Fruit fly (Drosophila melanogaster): ENCODE results near the gene CG32454.

CG32454 gene

DNA sequence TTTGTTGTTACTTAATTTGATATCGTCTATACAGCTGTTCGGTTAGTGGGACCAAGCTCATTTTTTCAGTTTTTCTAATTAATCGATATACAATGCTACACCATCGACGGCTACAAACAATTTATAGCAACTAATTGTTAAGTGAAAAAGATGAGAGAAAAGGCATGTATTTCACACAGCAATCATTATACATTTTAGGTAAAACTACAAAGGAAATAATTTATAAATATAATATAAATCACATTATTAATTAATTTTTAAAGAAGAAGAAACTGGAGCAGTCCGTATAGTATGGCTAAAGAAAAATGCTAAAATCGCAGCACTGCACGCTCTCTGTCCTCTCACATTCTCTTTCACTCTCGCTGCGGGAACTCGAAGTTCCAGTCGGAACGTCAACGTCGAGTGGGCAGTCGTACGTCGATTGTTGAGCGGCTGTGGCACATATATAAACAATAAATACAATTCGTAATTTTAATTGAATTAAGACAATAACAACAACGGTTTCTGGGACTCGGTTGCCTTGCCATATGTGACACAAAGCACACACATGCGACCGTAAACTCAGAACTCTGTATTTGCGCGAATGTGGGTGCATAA is 1.7 kb upstream of the CG32454 start, which contains the start of the genes CG14450 and CG11367:
Gene CG14450 (minus strand): TSS at position 51 of the 597 bp plus-strand sequence.
Gene CG11367 (plus strand): TSS at position 373 of the 597 bp plus-strand sequence.
- TF ChIP-seq Ets98B (GFP tag; IDR thresholded peaks at IDR 0.05) (peak; percentile 26; the same call in 1 of the 2 replicates), CG8159 (tag; optimal IDR thresholded peaks at IDR 0.05) (no peak), Pif1A (GFP tag; optimal IDR thresholded peaks at IDR 0.05) (no peak), CG13204 (GFP tag; optimal IDR thresholded peaks at IDR 0.05) (peak; percentile 67), CG12605 (GFP tag; IDR thresholded peaks at IDR 0.05) (0 out of 2 replicates have a peak, but pooled peaks have one; percentile 34), EcR (GFP tag; optimal IDR thresholded peaks at IDR 0.05) (peak; percentile 18), Pif1B (GFP tag; optimal IDR thresholded peaks at IDR 0.05) (peak; percentile 55), CG4496 (GFP tag; IDR thresholded peaks at IDR 0.05) (0 out of 3 replicates have a peak, but pooled peaks have one; percentile 19)

DNA sequence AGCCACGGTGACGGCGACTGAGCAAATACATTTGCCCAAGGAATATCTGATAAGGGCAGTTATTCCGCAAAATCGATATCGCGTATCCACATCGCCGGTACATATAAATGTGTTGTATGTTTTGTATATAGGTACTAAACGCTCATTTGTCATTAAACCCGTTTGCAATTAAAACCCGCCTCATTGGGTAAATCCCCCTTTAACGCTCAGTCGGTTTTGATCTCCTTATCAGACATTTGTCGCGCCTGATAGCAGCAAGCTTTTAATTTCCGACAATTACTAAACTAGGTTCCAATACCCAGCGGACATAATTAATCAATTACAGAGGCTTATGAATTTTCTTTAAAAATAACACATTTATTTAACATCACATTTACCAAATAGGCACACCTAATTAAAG is 1.8 kb downstream of the CG32454 start:
- no peak for TF ChIP-seq CG8301 (tag; optimal IDR thresholded peaks at IDR 0.05)
- TF ChIP-seq CG13204 (GFP tag; optimal IDR thresholded peaks at IDR 0.05): no peak
- no peak for TF ChIP-seq Pif1B (GFP tag; optimal IDR thresholded peaks at IDR 0.05)
- TF ChIP-seq CG32121 (GFP tag; IDR thresholded peaks at IDR 0.05): no peak
- TF ChIP-seq CG34367 (tag; optimal IDR thresholded peaks at IDR 0.05): no peak
- no peak for TF ChIP-seq CG17806 (tag; optimal IDR thresholded peaks at IDR 0.05)
- no peak for TF ChIP-seq Ets98B (GFP tag; IDR thresholded peaks at IDR 0.05)
- no peak for TF ChIP-seq Snoo (tag; optimal IDR thresholded peaks at IDR 0.05)
- no peak for TF ChIP-seq CG9948 (tag; optimal IDR thresholded peaks at IDR 0.05)
- no peak for TF ChIP-seq fd96Ca (GFP tag; IDR thresholded peaks at IDR 0.05)
- TF ChIP-seq CG8159 (tag; optimal IDR thresholded peaks at IDR 0.05): no peak
- no peak for TF ChIP-seq gl (tag; optimal IDR thresholded peaks at IDR 0.05)
- no peak for TF ChIP-seq EcR (GFP tag; optimal IDR thresholded peaks at IDR 0.05)
- TF ChIP-seq CG10348 (GFP tag; IDR thresholded peaks at IDR 0.05): no peak

DNA sequence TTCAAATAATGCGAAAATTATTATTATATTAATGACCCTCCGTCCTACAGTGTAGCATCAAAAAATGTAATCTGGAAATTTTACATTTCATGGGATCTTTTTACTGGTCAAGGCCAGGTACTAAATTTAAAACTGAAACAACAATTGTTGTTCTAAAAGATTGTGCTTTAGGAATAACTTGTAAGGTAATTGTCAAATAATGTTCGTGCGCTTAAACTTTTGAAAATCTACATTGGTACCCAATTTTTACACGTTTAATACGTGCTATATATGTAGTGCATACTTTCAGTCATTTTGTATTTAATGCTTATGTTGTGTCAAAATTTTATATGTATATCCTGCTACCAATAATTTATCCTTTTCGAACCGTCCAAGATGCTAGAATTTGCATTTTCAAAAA is 4.0 kb downstream of the CG32454 start:
- no peak for TF ChIP-seq rn (GFP tag; IDR thresholded peaks at IDR 0.05)
- no peak for TF ChIP-seq Pif1B (GFP tag; optimal IDR thresholded peaks at IDR 0.05)
- no peak for TF ChIP-seq CG32121 (GFP tag; IDR thresholded peaks at IDR 0.05)

DNA sequence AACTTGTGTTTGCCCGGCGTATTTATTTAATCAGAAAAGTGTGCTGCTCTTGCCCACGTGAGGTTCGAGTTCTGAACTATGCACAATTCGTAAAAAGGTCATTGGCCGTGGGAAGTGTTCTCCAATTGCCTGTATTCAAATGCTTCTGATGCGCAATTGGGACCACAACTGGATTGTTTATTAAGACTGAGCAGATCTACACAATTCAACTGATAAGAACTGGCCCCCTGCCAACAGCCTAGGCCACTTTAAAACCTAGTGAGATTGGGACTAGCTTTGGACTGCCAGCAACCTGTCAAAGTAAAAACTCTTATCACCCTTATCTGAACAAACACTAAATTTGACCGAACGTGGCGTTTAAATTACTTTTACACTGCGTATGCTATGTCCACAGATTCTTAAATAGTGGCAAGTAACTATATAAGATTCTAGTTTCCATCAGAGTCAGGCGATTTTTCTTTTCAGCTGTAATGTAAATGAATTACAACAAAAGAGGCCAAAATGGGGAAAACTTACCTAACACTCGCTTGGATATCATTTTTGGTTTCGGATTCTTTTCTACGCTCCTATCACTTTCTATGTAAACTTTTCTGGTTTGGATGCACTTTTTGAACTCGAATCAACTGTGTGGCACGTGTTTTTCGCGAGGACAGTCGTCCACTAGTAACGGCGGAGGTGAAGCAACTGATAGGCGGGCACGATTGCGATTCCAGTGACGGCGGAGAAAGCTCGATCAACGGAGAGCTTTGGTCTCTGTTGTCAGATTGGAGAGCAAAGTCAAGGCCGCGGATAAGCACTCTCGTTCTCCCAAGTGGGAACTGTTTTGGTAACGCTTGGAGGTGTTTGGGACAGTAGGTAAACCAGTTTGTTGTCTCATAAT is 8.4 kb downstream of the CG32454 start, which contains the start of gene CG11241:
Gene CG11241 (minus strand): TSS at position 689 of the 880 bp plus-strand sequence.
- no peak for TF ChIP-seq fd96Ca (GFP tag; IDR thresholded peaks at IDR 0.05)
- TF ChIP-seq EcR (GFP tag; optimal IDR thresholded peaks at IDR 0.05): peak; percentile 79

dm6 chr3L:22741389-22742120 is 12.0 kb downstream of the CG32454 start, which contains the start of gene CG7369:
Gene CG7369 (plus strand): TSS chr3L:22741793.
- TF ChIP-seq CG15710 (tag; optimal IDR thresholded peaks at IDR 0.05) (peak; percentile 82), CG32121 (GFP tag; IDR thresholded peaks at IDR 0.05) (peak; percentile 82), Pif1B (GFP tag; optimal IDR thresholded peaks at IDR 0.05) (peak; percentile 84), CG9948 (tag; optimal IDR thresholded peaks at IDR 0.05) (peak; percentile 67), Snoo (tag; optimal IDR thresholded peaks at IDR 0.05) (peak; percentile 87), rn (GFP tag; IDR thresholded peaks at IDR 0.05) (no peak; the same call in none of the 2 replicates), CG34367 (tag; optimal IDR thresholded peaks at IDR 0.05) (peak; percentile 70), CG12605 (GFP tag; IDR thresholded peaks at IDR 0.05) (peak; percentile 52; the same call in 1 of the 2 replicates), CG10348 (GFP tag; IDR thresholded peaks at IDR 0.05) (peak; percentile 75), Ets98B (GFP tag; IDR thresholded peaks at IDR 0.05) (peak; percentile 74), fd96Ca (GFP tag; IDR thresholded peaks at IDR 0.05) (peak; percentile 89), CG8301 (tag; optimal IDR thresholded peaks at IDR 0.05) (peak; percentile 64), EcR (GFP tag; optimal IDR thresholded peaks at IDR 0.05) (peak; percentile 53), CG14655 (GFP tag; optimal IDR thresholded peaks at IDR 0.05) (peak; percentile 85), CG13204 (GFP tag; optimal IDR thresholded peaks at IDR 0.05) (no peak), gl (tag; optimal IDR thresholded peaks at IDR 0.05) (peak; percentile 30), CG8159 (tag; optimal IDR thresholded peaks at IDR 0.05) (peak; percentile 81), Pif1A (GFP tag; optimal IDR thresholded peaks at IDR 0.05) (peak; percentile 82), CG4496 (GFP tag; IDR thresholded peaks at IDR 0.05) (peak; percentile 84), CG17806 (tag; optimal IDR thresholded peaks at IDR 0.05) (peak; percentile 71), D1 (tag; optimal IDR thresholded peaks at IDR 0.05) (no peak)

DNA sequence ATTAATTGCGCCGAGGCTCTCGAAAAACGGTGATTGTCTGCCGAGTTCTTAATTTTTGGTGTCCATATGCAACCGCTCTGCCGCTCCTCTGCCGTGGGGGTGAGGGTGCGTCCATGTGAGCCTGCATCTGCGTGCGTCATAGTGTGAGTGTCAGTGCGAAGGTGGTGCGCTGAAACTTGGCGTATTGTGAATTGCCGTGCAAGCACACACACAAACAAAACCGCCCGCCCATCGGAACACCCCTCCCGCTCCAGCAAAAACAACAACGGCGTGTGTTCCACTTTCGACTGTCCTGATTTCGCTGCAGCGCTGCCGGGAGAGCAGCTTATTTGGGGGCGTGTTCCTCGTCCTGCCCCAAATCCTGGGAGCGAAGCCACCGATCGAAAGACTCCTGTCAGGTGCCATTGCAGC is 12.6 kb downstream of the CG32454 start:
- TF ChIP-seq fd96Ca (GFP tag; IDR thresholded peaks at IDR 0.05) (no peak), CG14655 (GFP tag; optimal IDR thresholded peaks at IDR 0.05) (no peak), Ets98B (GFP tag; IDR thresholded peaks at IDR 0.05) (no peak), CG32121 (GFP tag; IDR thresholded peaks at IDR 0.05) (no peak), gl (tag; optimal IDR thresholded peaks at IDR 0.05) (no peak), CG8301 (tag; optimal IDR thresholded peaks at IDR 0.05) (no peak), CG12605 (GFP tag; IDR thresholded peaks at IDR 0.05) (no peak), Pif1B (GFP tag; optimal IDR thresholded peaks at IDR 0.05) (no peak), CG8159 (tag; optimal IDR thresholded peaks at IDR 0.05) (no peak), CG4496 (GFP tag; IDR thresholded peaks at IDR 0.05) (peak; percentile 74; the same call in 2 of the 3 replicates), CG17806 (tag; optimal IDR thresholded peaks at IDR 0.05) (no peak), rn (GFP tag; IDR thresholded peaks at IDR 0.05) (no peak), D1 (tag; optimal IDR thresholded peaks at IDR 0.05) (no peak), CG13204 (GFP tag; optimal IDR thresholded peaks at IDR 0.05) (peak; percentile 77), Snoo (tag; optimal IDR thresholded peaks at IDR 0.05) (no peak), EcR (GFP tag; optimal IDR thresholded peaks at IDR 0.05) (peak; percentile 17), CG34367 (tag; optimal IDR thresholded peaks at IDR 0.05) (no peak), CG15710 (tag; optimal IDR thresholded peaks at IDR 0.05) (no peak), Pif1A (GFP tag; optimal IDR thresholded peaks at IDR 0.05) (no peak)

All from whole organism, pupa.